Worm (Caenorhabditis elegans): ENCODE data around the gene cwn-2.

The cwn-2 gene

DNA sequence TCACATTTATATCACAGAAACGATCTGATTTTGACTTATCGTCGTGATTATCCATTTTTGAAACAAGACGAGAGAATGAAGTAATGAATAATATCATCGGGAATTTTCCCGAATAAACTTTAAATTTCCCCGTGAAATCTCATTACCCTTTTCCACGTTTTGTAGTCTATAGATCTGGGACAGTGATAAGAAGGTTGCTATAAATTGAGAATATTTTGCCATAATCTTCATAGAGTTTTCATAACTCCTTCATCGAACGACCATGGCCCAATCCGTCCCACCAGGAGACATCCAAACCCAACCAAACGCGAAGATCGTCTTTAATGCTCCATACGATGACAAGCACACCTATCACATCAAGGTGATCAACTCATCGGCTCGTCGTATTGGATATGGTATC lies 27.6 kb downstream of the cwn-2 start, which contains the start of the genes C04G2.5 and msp-36:
Gene C04G2.5, minus strand, starts transcription at position 101 of the 400 bp plus-strand sequence.
Gene msp-36, plus strand, starts transcription at position 263 of the 400 bp plus-strand sequence.
- TF ChIP-seq ZK185.1 (tag; optimal IDR thresholded peaks at IDR 0.05; ENCODE audit: poor library complexity, severe bottlenecking) (no peak), tbx-9 (tag; optimal IDR thresholded peaks at IDR 0.05; ENCODE audit: borderline replicate concordance) (no peak), ztf-22 (GFP tag; optimal IDR thresholded peaks at IDR 0.05) (no peak), D2030.7 (GFP tag; IDR thresholded peaks at IDR 0.05) (no peak)

ce11 chrIV:10096881-10097280 lies 29.3 kb downstream of the cwn-2 start, which contains the start of gene dis-3:
Gene dis-3 (plus strand): TSS chrIV:10097202.
- no peak for TF ChIP-seq die-1 (tag; optimal IDR thresholded peaks at IDR 0.05)
- peak; percentile 88 for TF ChIP-seq attf-3 (GFP tag; conservative IDR thresholded peaks at IDR 0.05)
- TF ChIP-seq F57A8.1 (GFP tag; optimal IDR thresholded peaks at IDR 0.05), result no peak
- TF ChIP-seq F10E7.11 (tag; optimal IDR thresholded peaks at IDR 0.05), result no peak
- TF ChIP-seq C06A6.2 (GFP tag; conservative IDR thresholded peaks at IDR 0.05), result no peak
- TF ChIP-seq K12H6.12 (tag; optimal IDR thresholded peaks at IDR 0.05), result no peak

ce11 chrIV:10110417-10110816 lies 42.8 kb downstream of the cwn-2 start, which contains the start of gene egl-38:
Gene egl-38 (minus strand): TSS chrIV:10110517.
- TF ChIP-seq lag-1 (GFP tag; IDR thresholded peaks at IDR 0.05), result no peak
- no peak for TF ChIP-seq nfyb-1 (GFP tag; IDR thresholded peaks at IDR 0.05)

- TF ChIP-seq ekl-4 (GFP tag; IDR thresholded peaks at IDR 0.05) (no peak), T26A5.8 (tag; optimal IDR thresholded peaks at IDR 0.05) (no peak), lin-54 (GFP tag; optimal IDR thresholded peaks at IDR 0.05) (no peak), nfyb-1 (GFP tag; IDR thresholded peaks at IDR 0.05) (no peak), mxl-1 (tag; optimal IDR thresholded peaks at IDR 0.05) (no peak), zfh-2 (GFP tag; conservative IDR thresholded peaks at IDR 0.05) (peak; percentile 87), ztf-26 (tag; optimal IDR thresholded peaks at IDR 0.05) (no peak), egrh-3 (GFP tag; IDR thresholded peaks at IDR 0.05) (peak; percentile 82; the same call in 1 of the 2 replicates)
These were observed 43.3 kb downstream of the cwn-2 start for ce11 chrIV:10110870-10111269.

DNA sequence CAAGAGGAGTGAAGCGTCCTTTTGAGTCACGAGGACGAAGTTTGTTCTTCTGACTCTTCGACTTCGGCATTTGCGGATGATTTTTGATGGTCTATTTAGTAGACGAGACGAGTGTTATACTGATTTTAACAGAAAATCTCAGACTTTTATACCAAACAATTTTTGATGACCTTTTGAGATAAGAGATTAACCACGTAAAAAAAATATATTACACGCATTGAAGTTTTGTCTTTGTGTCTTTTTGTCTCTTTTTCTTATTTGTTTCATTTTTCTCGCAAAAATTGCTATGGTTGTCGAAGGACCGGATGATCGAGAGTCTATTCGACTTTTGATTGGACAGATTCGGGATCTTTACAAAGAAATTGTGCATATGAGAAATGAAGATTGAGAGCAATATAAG lies 43.8 kb downstream of the cwn-2 start, which contains the start of gene spch-1:
Gene spch-1, minus strand, starts transcription at position 101 of the 400 bp plus-strand sequence.
- no peak for TF ChIP-seq ceh-100 (GFP tag; IDR thresholded peaks at IDR 0.05)
- no peak for TF ChIP-seq Y56A3A.18 (GFP tag; IDR thresholded peaks at IDR 0.05)
- TF ChIP-seq unc-130 (GFP tag; optimal IDR thresholded peaks at IDR 0.05), result no peak
- no peak for TF ChIP-seq die-1 (tag; optimal IDR thresholded peaks at IDR 0.05)
- TF ChIP-seq him-1 (tag; optimal IDR thresholded peaks at IDR 0.05), result no peak
- TF ChIP-seq B0336.3 (GFP tag; IDR thresholded peaks at IDR 0.05), result no peak
- TF ChIP-seq egrh-3 (GFP tag; IDR thresholded peaks at IDR 0.05), result no peak
- TF ChIP-seq sdz-38 (tag; optimal IDR thresholded peaks at IDR 0.05), result no peak
- TF ChIP-seq mes-4 (tag; optimal IDR thresholded peaks at IDR 0.05), result no peak
- TF ChIP-seq sptf-2 (GFP tag; optimal IDR thresholded peaks at IDR 0.05), result no peak
- TF ChIP-seq lsy-27 (tag; optimal IDR thresholded peaks at IDR 0.05; ENCODE audit: borderline replicate concordance, insufficient read depth), result no peak
- TF ChIP-seq mxl-1 (tag; optimal IDR thresholded peaks at IDR 0.05), result no peak
- no peak for TF ChIP-seq ztf-26 (tag; optimal IDR thresholded peaks at IDR 0.05)
- TF ChIP-seq lsl-1 (GFP tag; optimal IDR thresholded peaks at IDR 0.05), result no peak
- no peak for TF ChIP-seq madf-6 (GFP tag; IDR thresholded peaks at IDR 0.05)
- TF ChIP-seq akir-1 (GFP tag; optimal IDR thresholded peaks at IDR 0.05), result no peak
- TF ChIP-seq ceh-91 (GFP tag; IDR thresholded peaks at IDR 0.05), result no peak
- no peak for TF ChIP-seq snpc-4 (GFP tag; optimal IDR thresholded peaks at IDR 0.05)
- TF ChIP-seq snpc-4 (tag; optimal IDR thresholded peaks at IDR 0.05), result no peak
- no peak for TF ChIP-seq K12H6.12 (tag; optimal IDR thresholded peaks at IDR 0.05)
